Worm (Caenorhabditis elegans) whole organism, mixed stage, embryonic: ENCODE data around the gene clp-1.
"Not testable (repeated sequence)": the region's sequence is repeated elsewhere in the genome, so short reads cannot be mapped to it uniquely, and the experiment has no call there.

Experiments used
- blmp-1 ChIP-seq: fragments of 150-350 bp; optimal IDR thresholded peaks from 2 replicates; lab custom pipeline; 2014; ENCODE audit warnings: missing biosample characterization, missing genetic modification characterization
- nhr-12 ChIP-seq: fragments of 150-350 bp; optimal IDR thresholded peaks from 2 replicates; lab custom pipeline; 2014; ENCODE audit warnings: missing biosample characterization, missing genetic modification characterization
- nhr-237 ChIP-seq: fragments of 150-350 bp; optimal IDR thresholded peaks from 2 replicates; lab custom pipeline; 2014; ENCODE audit warnings: missing biosample characterization, missing genetic modification characterization
- nhr-76 ChIP-seq: sonication (generic microtip); optimal IDR thresholded peaks from 2 replicates; lab custom pipeline; 2017; ENCODE audit warnings: missing biosample characterization, missing genetic modification characterization
- pha-4 ChIP-seq: fragments of 150-350 bp; optimal IDR thresholded peaks from 2 replicates; lab custom pipeline; 2018; ENCODE audit warnings: missing biosample characterization, missing genetic modification reagents, missing genetic modification characterization
- unc-62 ChIP-seq: fragments of 150-350 bp; optimal IDR thresholded peaks from 2 replicates; lab custom pipeline; 2014; ENCODE audit warnings: missing biosample characterization, missing genetic modification reagents, missing genetic modification characterization

ce11 chrIII:7964281-7964680 is 15.5 kb upstream of the clp-1 start, which contains the start of gene F54H12.2:
- not testable (repeated sequence) for TF ChIP-seq nhr-12 (tag; lab: Kevin White, UChicago); nhr-237; blmp-1; unc-62; pha-4; nhr-76
